Worm (Caenorhabditis elegans) whole organism, early embryonic: ENCODE measurements around the gene F46F5.14.

ENCODE experiments used
- B0310.2 ChIP-seq: sonication (generic microtip); optimal IDR thresholded peaks from 2 replicates; lab custom pipeline; 2016; ENCODE audit warnings: mild to moderate bottlenecking, missing genetic modification characterization, missing compliant biosample characterization
- F13C5.2 ChIP-seq: sonication (generic microtip); optimal IDR thresholded peaks from 2 replicates; lab custom pipeline; 2017; ENCODE audit warnings: mild to moderate bottlenecking, missing genetic modification characterization, inconsistent platforms, missing compliant biosample characterization
- aly-1 ChIP-seq: sonication (generic microtip); optimal IDR thresholded peaks from 2 replicates; lab custom pipeline; 2016; ENCODE audit warnings: missing genetic modification characterization, missing compliant biosample characterization
- ama-1 ChIP-seq: fragments of 150-350 bp; optimal IDR thresholded peaks from 2 replicates; lab custom pipeline; 2014
- ceh-13 ChIP-seq: fragments of 200-800 bp; sonication (Bioruptor generic); optimal IDR thresholded peaks from 2 replicates; lab custom pipeline; 2018; ENCODE audit warnings: mild to moderate bottlenecking, missing genetic modification characterization, missing compliant biosample characterization
- ceh-36 ChIP-seq: sonication (generic microtip); optimal IDR thresholded peaks from 2 replicates; lab custom pipeline; 2016; ENCODE audit warnings: missing genetic modification characterization, inconsistent platforms, missing compliant biosample characterization
- ets-7 ChIP-seq: sonication (generic microtip); optimal IDR thresholded peaks from 2 replicates; lab custom pipeline; 2016; ENCODE audit warnings: missing genotype, missing genetic modification characterization, missing compliant biosample characterization
- flt-1 ChIP-seq: fragments of 200-800 bp; sonication (Bioruptor generic); IDR thresholded peaks from 2 replicates; pipeline ENCODE4 v1.3.6; 2022; ENCODE audit warnings: missing genetic modification characterization, missing compliant biosample characterization
- hmbx-1 ChIP-seq: sonication (generic microtip); optimal IDR thresholded peaks from 2 replicates; lab custom pipeline; 2016; ENCODE audit warnings: mild to moderate bottlenecking, missing genetic modification characterization, missing compliant biosample characterization
- hmg-4 ChIP-seq: fragments of 200-800 bp; sonication (Bioruptor generic); optimal IDR thresholded peaks from 2 replicates; lab custom pipeline; 2018; ENCODE audit warnings: mild to moderate bottlenecking, missing genetic modification characterization, missing compliant biosample characterization
- hnd-1 ChIP-seq: sonication (generic microtip); optimal IDR thresholded peaks from 2 replicates; lab custom pipeline; 2016; ENCODE audit warnings: missing genetic modification characterization, missing compliant biosample characterization
- pes-1 ChIP-seq: fragments of 200-800 bp; sonication (Bioruptor generic); IDR thresholded peaks from 2 replicates; pipeline ENCODE4 v1.3.6; 2022; ENCODE audit warnings: missing genetic modification reagents, missing genetic modification characterization, missing compliant biosample characterization
- scrt-1 ChIP-seq: fragments of 200-800 bp; sonication (Bioruptor generic); IDR thresholded peaks from 2 replicates; pipeline ENCODE4 v1.3.6; 2022; ENCODE audit warnings: missing genetic modification characterization, missing compliant biosample characterization
- sea-1 ChIP-seq: fragments of 200-800 bp; sonication (Bioruptor generic); conservative IDR thresholded peaks from 2 replicates; pipeline ENCODE4 v1.3.6; 2022; ENCODE audit warnings: missing genetic modification characterization, missing compliant biosample characterization
- tbx-11 ChIP-seq: fragments of 200-800 bp; sonication (Bioruptor generic); IDR thresholded peaks from 2 replicates; pipeline ENCODE4 v1.3.6; 2022; ENCODE audit warnings: missing genetic modification characterization, missing compliant biosample characterization
- tbx-37 ChIP-seq: fragments of 200-800 bp; sonication (Bioruptor generic); conservative IDR thresholded peaks from 2 replicates; pipeline ENCODE4 v1.3.6; 2022; ENCODE audit warnings: missing genetic modification reagents, missing genetic modification characterization, missing compliant biosample characterization
- tra-4 ChIP-seq: sonication (generic microtip); optimal IDR thresholded peaks from 2 replicates; lab custom pipeline; 2017; ENCODE audit warnings: missing genetic modification characterization, missing compliant biosample characterization

Gene F46F5.14

DNA sequence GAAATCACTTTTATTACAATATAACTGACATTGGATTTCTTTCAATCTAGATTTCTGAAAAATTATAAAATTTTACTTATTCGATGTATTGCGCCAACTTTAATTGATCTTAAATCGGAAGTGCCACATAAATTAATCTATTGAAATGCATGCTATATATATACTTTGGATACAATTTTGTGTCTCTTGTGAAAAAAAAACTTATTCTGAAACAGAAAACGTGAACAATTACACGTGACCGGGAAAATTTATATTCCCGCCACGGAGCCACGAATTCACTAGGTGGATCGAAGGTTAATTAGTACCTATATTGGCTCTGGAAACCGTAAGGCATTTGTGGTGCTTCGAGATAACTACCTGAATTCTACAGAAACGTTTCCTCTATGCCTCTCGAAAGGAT, at the start of gene F46F5.14:
Gene F46F5.14 (plus strand): TSS at position 301 of the 400 bp plus-strand sequence.
- TF ChIP-seq aly-1 (tag; lab: Kevin White, UChicago) (no peak), tbx-37 (GFP tag; lab: Robert Waterston, UW) (no peak), ama-1 (lab: Kevin White, UChicago) (no peak), tbx-11 (GFP tag; lab: Robert Waterston, UW) (no peak), hnd-1 (no peak), ceh-13 (no peak), hmbx-1 (tag; lab: Kevin White, UChicago) (no peak), sea-1 (GFP tag; lab: Robert Waterston, UW) (no peak), F13C5.2 (tag; lab: Kevin White, UChicago) (no peak), tra-4 (tag; lab: Kevin White, UChicago) (no peak), ets-7 (tag; lab: Kevin White, UChicago) (no peak), B0310.2 (tag; lab: Kevin White, UChicago) (no peak)

DNA sequence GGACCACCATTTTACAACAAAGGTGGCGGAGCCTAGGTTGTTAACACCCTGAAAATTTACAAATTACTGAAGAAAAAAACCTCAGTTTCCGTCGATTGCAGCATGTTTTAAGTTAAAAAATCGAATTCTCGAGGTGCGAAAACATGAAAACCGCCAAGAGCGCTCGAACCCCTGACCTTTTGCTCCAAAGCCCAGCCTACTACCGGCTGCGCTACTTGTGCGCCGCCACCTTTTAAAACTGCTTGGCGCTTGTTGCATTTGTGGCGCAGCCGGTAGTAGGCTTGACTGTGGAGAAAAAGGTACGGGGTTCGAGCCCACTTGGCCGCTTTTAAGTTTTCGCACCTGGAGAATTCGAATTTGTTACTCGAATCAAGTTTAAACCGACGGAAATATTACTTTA, 49.6 kb upstream of the F46F5.14 start, which contains the start of gene snt-6:
Gene snt-6 (minus strand): TSS at position 58 of the 400 bp plus-strand sequence.
- TF ChIP-seq flt-1 (no peak), tbx-11 (GFP tag; lab: Robert Waterston, UW) (no peak), F13C5.2 (tag; lab: Kevin White, UChicago) (no peak), pes-1 (GFP tag; lab: Robert Waterston, UW) (no peak), tra-4 (tag; lab: Kevin White, UChicago) (no peak), hmbx-1 (tag; lab: Kevin White, UChicago) (no peak), ceh-13 (no peak), sea-1 (GFP tag; lab: Robert Waterston, UW) (no peak), hnd-1 (no peak), aly-1 (tag; lab: Kevin White, UChicago) (no peak), ets-7 (tag; lab: Kevin White, UChicago) (no peak), ceh-36 (no peak), B0310.2 (tag; lab: Kevin White, UChicago) (no peak)

DNA sequence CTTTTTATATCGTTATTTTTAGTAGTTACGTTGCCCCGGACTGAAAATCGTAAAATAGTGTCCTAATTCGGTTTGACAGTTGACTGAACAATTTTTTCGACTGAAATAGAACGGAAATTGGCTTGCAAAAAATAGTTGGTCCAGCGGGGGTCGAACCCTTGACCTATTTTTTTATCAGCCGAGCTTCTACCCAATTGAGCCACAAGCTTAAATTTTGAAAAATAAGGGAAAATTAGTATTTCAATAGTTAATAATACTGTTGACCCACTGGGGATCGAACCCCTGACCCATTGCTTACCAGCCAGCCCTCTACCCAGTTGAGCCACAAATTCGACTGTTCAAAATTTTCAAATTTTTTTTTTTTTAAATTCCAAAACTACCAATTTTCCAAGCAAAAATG, 48.0 kb upstream of the F46F5.14 start:
- TF ChIP-seq hmbx-1 (tag; lab: Kevin White, UChicago) (no peak), hnd-1 (no peak), ets-7 (tag; lab: Kevin White, UChicago) (no peak)

DNA sequence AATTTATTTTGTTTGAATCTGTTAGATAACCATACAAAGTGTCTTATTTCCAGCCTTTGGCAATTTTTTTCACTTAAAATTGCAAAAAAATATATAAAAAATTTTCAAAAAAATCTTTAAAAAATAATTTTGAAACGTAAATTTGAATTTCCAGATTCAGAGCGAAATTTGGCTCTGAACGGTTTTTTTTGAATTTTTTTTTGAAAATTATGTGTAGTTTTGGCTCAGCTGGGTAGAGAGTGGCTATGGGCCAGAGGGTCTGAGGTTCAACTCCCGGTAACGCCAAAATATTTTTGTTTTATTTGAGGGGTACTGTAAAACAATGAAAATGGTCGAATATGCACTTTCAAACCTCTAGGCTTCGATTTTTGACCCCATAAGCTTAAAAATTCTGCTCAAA, 46.3 kb upstream of the F46F5.14 start:
- TF ChIP-seq F13C5.2 (tag; lab: Kevin White, UChicago) (no peak), ama-1 (lab: Kevin White, UChicago) (no peak), aly-1 (tag; lab: Kevin White, UChicago) (no peak), tra-4 (tag; lab: Kevin White, UChicago) (no peak), hmbx-1 (tag; lab: Kevin White, UChicago) (no peak), hmg-4 (GFP tag; lab: Kevin White, UChicago) (no peak), tbx-11 (GFP tag; lab: Robert Waterston, UW) (no peak), ets-7 (tag; lab: Kevin White, UChicago) (no peak), B0310.2 (tag; lab: Kevin White, UChicago) (no peak), pes-1 (GFP tag; lab: Robert Waterston, UW) (no peak), hnd-1 (no peak), tbx-37 (GFP tag; lab: Robert Waterston, UW) (no peak), sea-1 (GFP tag; lab: Robert Waterston, UW) (no peak), scrt-1 (GFP tag; lab: Robert Waterston, UW) (no peak), ceh-36 (no peak), flt-1 (no peak), ceh-13 (no peak)

DNA sequence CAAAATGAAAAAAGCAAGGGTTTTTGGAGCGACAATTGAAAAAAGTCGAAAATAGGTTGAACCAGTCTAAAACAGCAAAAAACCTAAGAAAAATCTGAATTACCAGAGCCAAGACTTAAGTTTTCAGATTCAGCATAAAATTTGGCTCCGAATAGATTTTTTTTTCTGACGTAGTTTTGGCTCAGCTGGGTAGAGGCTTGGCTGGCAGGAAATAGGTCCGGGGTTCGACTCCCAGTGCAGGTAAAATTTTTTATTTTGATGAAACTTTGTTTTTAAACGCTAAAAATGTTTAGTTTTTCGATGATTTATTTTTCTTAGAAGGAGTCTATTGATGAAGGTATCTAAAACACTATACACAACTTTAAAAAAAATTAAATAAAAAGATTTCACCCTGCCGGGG, 44.8 kb upstream of the F46F5.14 start:
- no peak for TF ChIP-seq hmg-4 (GFP tag; lab: Kevin White, UChicago)
- TF ChIP-seq ama-1 (lab: Kevin White, UChicago) = no peak
- TF ChIP-seq scrt-1 (GFP tag; lab: Robert Waterston, UW) = no peak
- no peak for TF ChIP-seq ceh-36
- TF ChIP-seq pes-1 (GFP tag; lab: Robert Waterston, UW) = no peak
- TF ChIP-seq tbx-11 (GFP tag; lab: Robert Waterston, UW) = no peak
- no peak for TF ChIP-seq flt-1
- no peak for TF ChIP-seq F13C5.2 (tag; lab: Kevin White, UChicago)
- no peak for TF ChIP-seq tra-4 (tag; lab: Kevin White, UChicago)
- TF ChIP-seq sea-1 (GFP tag; lab: Robert Waterston, UW) = no peak
- no peak for TF ChIP-seq ets-7 (tag; lab: Kevin White, UChicago)
- TF ChIP-seq B0310.2 (tag; lab: Kevin White, UChicago) = no peak
- no peak for TF ChIP-seq hnd-1
- no peak for TF ChIP-seq tbx-37 (GFP tag; lab: Robert Waterston, UW)

DNA sequence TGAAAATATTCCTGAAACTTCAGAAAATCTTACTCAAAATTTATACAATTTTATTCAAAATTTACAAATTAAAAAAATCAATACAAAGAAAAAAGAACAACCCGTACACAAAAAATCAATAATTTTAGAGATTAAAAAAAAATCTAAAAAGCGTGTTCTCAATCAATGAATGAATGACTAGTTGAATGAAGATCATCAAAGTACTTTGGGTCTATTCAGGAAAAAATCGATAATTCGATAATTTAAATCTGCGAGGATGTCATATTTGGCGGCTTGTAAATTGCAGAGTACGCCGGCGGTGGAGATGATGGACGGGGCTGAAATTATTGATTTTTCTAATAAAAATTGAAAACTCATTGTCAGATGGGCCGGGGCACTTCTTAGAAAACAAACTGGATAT, 43.6 kb upstream of the F46F5.14 start:
- TF ChIP-seq ama-1 (lab: Kevin White, UChicago) (no peak), scrt-1 (GFP tag; lab: Robert Waterston, UW) (no peak), F13C5.2 (tag; lab: Kevin White, UChicago) (no peak), ceh-13 (no peak), B0310.2 (tag; lab: Kevin White, UChicago) (no peak), hnd-1 (no peak), tbx-11 (GFP tag; lab: Robert Waterston, UW) (no peak), flt-1 (no peak), sea-1 (GFP tag; lab: Robert Waterston, UW) (no peak), aly-1 (tag; lab: Kevin White, UChicago) (no peak), hmbx-1 (tag; lab: Kevin White, UChicago) (no peak)

DNA sequence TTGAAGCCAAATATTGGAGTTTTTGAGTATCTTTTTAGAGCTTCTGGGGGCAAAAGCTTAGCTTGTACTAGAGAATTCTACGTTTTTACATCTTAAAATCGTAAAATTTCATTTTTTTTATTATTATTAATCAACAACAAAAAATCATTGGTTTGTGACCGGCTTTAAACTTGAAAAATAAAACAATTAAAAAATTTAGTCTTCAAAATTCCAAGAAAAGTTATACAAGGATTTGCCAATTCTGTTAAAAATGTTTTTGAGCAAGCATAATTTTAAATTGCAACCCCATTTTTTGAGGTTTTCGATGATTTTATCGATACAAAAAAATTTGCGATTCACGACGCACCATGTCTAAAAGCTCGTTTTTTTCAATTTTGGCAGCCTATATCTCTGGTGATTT, 42.6 kb upstream of the F46F5.14 start:
- TF ChIP-seq tbx-37 (GFP tag; lab: Robert Waterston, UW) (no peak), hnd-1 (no peak), ceh-13 (no peak), hmg-4 (GFP tag; lab: Kevin White, UChicago) (no peak), ceh-36 (no peak), pes-1 (GFP tag; lab: Robert Waterston, UW) (no peak), tbx-11 (GFP tag; lab: Robert Waterston, UW) (no peak)
